Worm (Caenorhabditis elegans): Measurements from ENCODE around the gene nas-25.

DNA sequence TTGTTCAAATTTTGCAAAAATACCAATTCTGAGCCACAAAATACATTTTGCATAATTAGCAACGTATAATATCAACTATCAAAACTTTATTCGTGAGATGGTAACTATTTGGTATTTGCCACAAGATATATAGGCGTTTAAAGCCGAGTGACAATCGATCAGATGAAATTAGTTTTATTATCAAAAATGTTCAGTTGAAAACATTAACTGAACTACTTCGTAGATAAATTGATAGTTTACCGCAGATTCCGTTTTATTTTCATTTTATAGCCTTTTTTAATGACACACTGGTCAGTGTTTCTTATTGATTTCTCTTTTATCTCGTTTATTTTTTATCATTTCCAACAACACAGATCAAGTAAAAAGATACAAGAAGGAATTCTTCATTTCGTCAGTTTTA lies 8.6 kb upstream of the nas-25 start:
- TF ChIP-seq dao-5 (tag; optimal IDR thresholded peaks at IDR 0.05) (no peak), him-1 (tag; optimal IDR thresholded peaks at IDR 0.05) (no peak), W03F9.2 (tag; optimal IDR thresholded peaks at IDR 0.05) (no peak)

Measured in whole organism, L4/young adult.